Fruit fly (Drosophila melanogaster) whole organism, embryonic: ENCODE results near the gene CG9518.

Experiments
- Awh ChIP-seq: fragments of 200-800 bp; sonication (Bioruptor generic); IDR thresholded peaks from 2 replicates; pipeline ENCODE4, ENCODE4 v1.3.6; 2022; ENCODE audit warnings: missing biosample characterization, missing genetic modification characterization
- CG10979 ChIP-seq: fragments of 200-800 bp; sonication (Bioruptor generic); optimal IDR thresholded peaks from 2 replicates; lab custom pipeline; 2018; ENCODE audit warnings: missing biosample characterization, mild to moderate bottlenecking, missing genetic modification characterization, moderate library complexity
- CG11504 ChIP-seq: fragments of 200-800 bp; sonication (Bioruptor generic); optimal IDR thresholded peaks from 3 replicates; lab custom pipeline; 2019; ENCODE audit warnings: missing biosample characterization, mild to moderate bottlenecking, missing genetic modification characterization, moderate library complexity
- CG14014 ChIP-seq: fragments of 200-800 bp; sonication (Bioruptor generic); IDR thresholded peaks from 2 replicates; pipeline ENCODE4 v1.3.6; 2022; ENCODE audit warnings: missing biosample characterization, missing genetic modification characterization
- CG14441 ChIP-seq: fragments of 200-800 bp; sonication (Bioruptor generic); IDR thresholded peaks from 2 replicates; pipeline ENCODE4 v1.3.6; 2022; ENCODE audit warnings: missing biosample characterization, missing genetic modification characterization
- CG14860 ChIP-seq: fragments of 200-800 bp; sonication (Bioruptor generic); IDR thresholded peaks from 3 replicates; pipeline ENCODE4 v1.3.6; 2022; ENCODE audit warnings: missing biosample characterization, missing genetic modification characterization; ENCODE audit not compliant: partially characterized antibody
- CG17612 ChIP-seq: fragments of 200-800 bp; sonication (Bioruptor generic); IDR thresholded peaks from 2 replicates; pipeline ENCODE4 v1.3.6; 2022; ENCODE audit warnings: missing biosample characterization, missing genetic modification characterization
- CG30020 ChIP-seq: fragments of 200-800 bp; optimal IDR thresholded peaks from 2 replicates; lab custom pipeline; 2019; ENCODE audit warnings: missing biosample characterization, mild to moderate bottlenecking, missing genetic modification characterization, moderate library complexity
- CG3407 ChIP-seq: fragments of 200-800 bp; sonication (Bioruptor generic); optimal IDR thresholded peaks from 2 replicates; lab custom pipeline; 2018; ENCODE audit warnings: missing biosample characterization, mild to moderate bottlenecking, missing genetic modification characterization
- CG34224 ChIP-seq: fragments of 200-800 bp; sonication (Bioruptor generic); IDR thresholded peaks from 3 replicates; pipeline ENCODE4 v1.3.6; 2022; ENCODE audit warnings: missing biosample characterization, missing genetic modification characterization; ENCODE audit not compliant: partially characterized antibody
- CG34376 ChIP-seq: fragments of 200-800 bp; sonication (Bioruptor generic); optimal IDR thresholded peaks from 2 replicates; lab custom pipeline; 2018; ENCODE audit warnings: missing biosample characterization, mild to moderate bottlenecking, missing genetic modification characterization
- CG6683 ChIP-seq: fragments of 200-800 bp; sonication (Bioruptor generic); optimal IDR thresholded peaks from 2 replicates; lab custom pipeline; 2017; ENCODE audit warnings: missing biosample characterization, mild to moderate bottlenecking, missing genetic modification characterization, missing genetic modification reagents
- CG6791 ChIP-seq: fragments of 200-800 bp; sonication (Bioruptor generic); IDR thresholded peaks from 3 replicates; pipeline ENCODE4 v1.3.6; 2022; ENCODE audit warnings: missing biosample characterization, missing genetic modification characterization; ENCODE audit not compliant: partially characterized antibody
- CG7839 ChIP-seq: fragments of 200-800 bp; sonication (Bioruptor generic); optimal IDR thresholded peaks from 3 replicates; lab custom pipeline; 2018; ENCODE audit warnings: missing biosample characterization, mild to moderate bottlenecking, missing genetic modification characterization, moderate library complexity
- CG7928 ChIP-seq: fragments of 200-800 bp; sonication (Bioruptor generic); optimal IDR thresholded peaks from 2 replicates; lab custom pipeline; 2017; ENCODE audit warnings: missing biosample characterization, mild to moderate bottlenecking, missing genetic modification characterization
- CG7963 ChIP-seq: fragments of 200-800 bp; sonication (Bioruptor generic); IDR thresholded peaks from 3 replicates; pipeline ENCODE4 v1.3.6; 2022; ENCODE audit warnings: missing biosample characterization, missing genetic modification characterization; ENCODE audit not compliant: partially characterized antibody
- CG8944 ChIP-seq: fragments of 200-800 bp; sonication (Bioruptor generic); optimal IDR thresholded peaks from 3 replicates; lab custom pipeline; 2016; ENCODE audit warnings: missing biosample characterization, missing genetic modification characterization
- CG9817 ChIP-seq: fragments of 200-800 bp; sonication (Bioruptor generic); optimal IDR thresholded peaks from 2 replicates; lab custom pipeline; 2018; ENCODE audit warnings: missing biosample characterization, mild to moderate bottlenecking, missing genetic modification characterization, moderate library complexity
- CoRest ChIP-seq: fragments of 200-800 bp; sonication (Bioruptor generic); optimal IDR thresholded peaks from 3 replicates; lab custom pipeline; 2018; ENCODE audit warnings: missing biosample characterization, mild to moderate bottlenecking, missing genetic modification characterization, moderate library complexity
- D19A ChIP-seq: fragments of 200-800 bp; optimal IDR thresholded peaks from 3 replicates; lab custom pipeline; 2019; ENCODE audit warnings: missing biosample characterization, mild to moderate bottlenecking, missing genetic modification characterization, moderate library complexity
- Dp ChIP-seq: fragments of 200-800 bp; sonication (Bioruptor generic); optimal IDR thresholded peaks from 2 replicates; lab custom pipeline; 2018; ENCODE audit warnings: missing biosample characterization, mild to moderate bottlenecking, missing genetic modification characterization, moderate library complexity
- Dref ChIP-seq: fragments of 200-800 bp; sonication (Bioruptor generic); IDR thresholded peaks from 2 replicates; pipeline ENCODE4 v1.3.6; 2022; ENCODE audit warnings: missing biosample characterization, missing genetic modification characterization
- E2f2 ChIP-seq: fragments of 200-800 bp; sonication (Bioruptor generic); IDR thresholded peaks from 2 replicates; pipeline ENCODE4 v1.3.6; 2022; ENCODE audit warnings: missing biosample characterization, missing genetic modification characterization
- Elba2 ChIP-seq: fragments of 200-800 bp; sonication (Bioruptor generic); optimal IDR thresholded peaks from 3 replicates; lab custom pipeline; 2016; ENCODE audit warnings: missing biosample characterization, missing genetic modification characterization
- Fer1 ChIP-seq: fragments of 200-800 bp; sonication (Bioruptor generic); optimal IDR thresholded peaks from 2 replicates; lab custom pipeline; 2017; ENCODE audit warnings: missing biosample characterization, mild to moderate bottlenecking, missing genetic modification characterization
- Gsc ChIP-seq: fragments of 200-800 bp; sonication (Bioruptor generic); IDR thresholded peaks from 2 replicates; pipeline ENCODE4 v1.3.6; 2022; ENCODE audit warnings: missing biosample characterization, missing genetic modification characterization
- HLHmδ ChIP-seq: fragments of 200-800 bp; sonication (Bioruptor generic); optimal IDR thresholded peaks from 2 replicates; lab custom pipeline; 2018; ENCODE audit warnings: missing biosample characterization, mild to moderate bottlenecking, missing genetic modification characterization, moderate library complexity
- Hmx ChIP-seq: fragments of 200-800 bp; sonication (Bioruptor generic); optimal IDR thresholded peaks from 2 replicates; lab custom pipeline; 2016; ENCODE audit warnings: missing biosample characterization, missing genetic modification characterization
- Hr3 ChIP-seq: fragments of 200-800 bp; sonication (Bioruptor generic); optimal IDR thresholded peaks from 3 replicates; lab custom pipeline; 2016; ENCODE audit warnings: missing biosample characterization, missing genetic modification characterization
- Hr51 ChIP-seq, 2 experiments: fragments of 200-800 bp; sonication (Bioruptor generic); optimal IDR thresholded peaks; 2 replicates in 1 of 2; 3 replicates in 1 of 2; lab custom pipeline; 2016 to 2018; ENCODE audit warnings: missing biosample characterization in 2 of 2, missing genetic modification characterization in 2 of 2, mild to moderate bottlenecking in 1 of 2, moderate library complexity in 1 of 2
- NC2β ChIP-seq: fragments of 200-800 bp; sonication (Bioruptor generic); optimal IDR thresholded peaks from 2 replicates; lab custom pipeline; 2016; ENCODE audit warnings: missing biosample characterization, missing genetic modification characterization
- NfI ChIP-seq: fragments of 200-800 bp; sonication (Bioruptor generic); optimal IDR thresholded peaks from 3 replicates; lab custom pipeline; 2018; ENCODE audit warnings: missing biosample characterization, mild to moderate bottlenecking, missing genetic modification characterization, moderate library complexity
- Optix ChIP-seq: fragments of 200-800 bp; sonication (Bioruptor generic); IDR thresholded peaks from 3 replicates; pipeline ENCODE4 v1.3.6; 2022; ENCODE audit warnings: missing biosample characterization, missing genetic modification characterization
- Pdp1 ChIP-seq, 2 experiments: fragments of 200-800 bp; sonication (Bioruptor generic); optimal IDR thresholded peaks; 3 replicates each; lab custom pipeline; 2016; ENCODE audit warnings: missing biosample characterization in 2 of 2, missing genetic modification characterization in 2 of 2, mild to moderate bottlenecking in 1 of 2, moderate library complexity in 1 of 2
- ac ChIP-seq: fragments of 200-800 bp; sonication (Bioruptor generic); optimal IDR thresholded peaks from 3 replicates; lab custom pipeline; 2017; ENCODE audit warnings: missing biosample characterization, mild to moderate bottlenecking, missing genetic modification characterization
- ara ChIP-seq: fragments of 200-800 bp; sonication (Bioruptor generic); IDR thresholded peaks from 2 replicates; pipeline ENCODE4 v1.3.6; 2022; ENCODE audit warnings: missing biosample characterization, missing genetic modification characterization
- ase ChIP-seq: fragments of 200-800 bp; sonication (Bioruptor generic); IDR thresholded peaks from 3 replicates; pipeline ENCODE4 v1.3.6; 2022; ENCODE audit warnings: missing biosample characterization, missing genetic modification characterization
- btn ChIP-seq: fragments of 200-800 bp; sonication (Bioruptor generic); optimal IDR thresholded peaks from 2 replicates; lab custom pipeline; 2016; ENCODE audit warnings: missing biosample characterization, missing genetic modification characterization
- disco-r ChIP-seq: fragments of 200-800 bp; sonication (Bioruptor generic); optimal IDR thresholded peaks from 2 replicates; lab custom pipeline; 2016; ENCODE audit warnings: missing biosample characterization, missing genetic modification characterization
- ems ChIP-seq: fragments of 200-800 bp; sonication (Bioruptor generic); optimal IDR thresholded peaks from 3 replicates; lab custom pipeline; 2016; ENCODE audit warnings: missing biosample characterization, missing genetic modification characterization
- ftz-f1 ChIP-seq: fragments of 200-800 bp; sonication (Bioruptor generic); optimal IDR thresholded peaks from 2 replicates; lab custom pipeline; 2016; ENCODE audit warnings: missing biosample characterization, missing genetic modification characterization
- ken ChIP-seq: fragments of 200-800 bp; sonication (Bioruptor generic); IDR thresholded peaks from 3 replicates; pipeline ENCODE4 v1.3.6; 2022; ENCODE audit warnings: missing biosample characterization, missing genetic modification characterization
- luna ChIP-seq: fragments of 200-800 bp; sonication (Bioruptor generic); optimal IDR thresholded peaks from 2 replicates; lab custom pipeline; 2016; ENCODE audit warnings: missing biosample characterization, missing genetic modification characterization
- nerfin-2 ChIP-seq: fragments of 200-800 bp; sonication (Bioruptor generic); IDR thresholded peaks from 2 replicates; pipeline ENCODE4 v1.3.6; 2022; ENCODE audit warnings: missing biosample characterization, missing genetic modification characterization; ENCODE audit not compliant: partially characterized antibody
- ssp ChIP-seq: fragments of 200-800 bp; sonication (Bioruptor generic); IDR thresholded peaks from 2 replicates; pipeline ENCODE4 v1.3.6; 2022; ENCODE audit warnings: missing biosample characterization, missing genetic modification characterization
- tup ChIP-seq: fragments of 200-800 bp; sonication (Bioruptor generic); optimal IDR thresholded peaks from 2 replicates; lab custom pipeline; 2016; ENCODE audit warnings: missing biosample characterization, mild to moderate bottlenecking, missing genetic modification characterization, moderate library complexity
- unc-4 ChIP-seq: fragments of 200-800 bp; sonication (Bioruptor generic); IDR thresholded peaks from 2 replicates; pipeline ENCODE4 v1.3.6; 2022; ENCODE audit warnings: missing biosample characterization, missing genetic modification characterization; ENCODE audit not compliant: partially characterized antibody
- zf30C ChIP-seq: fragments of 200-800 bp; sonication (Bioruptor generic); optimal IDR thresholded peaks from 3 replicates; lab custom pipeline; 2018; ENCODE audit warnings: missing biosample characterization, mild to moderate bottlenecking, missing genetic modification characterization
- zfh1 ChIP-seq: fragments of 200-800 bp; sonication (Bioruptor generic); IDR thresholded peaks from 3 replicates; pipeline ENCODE4 v1.3.6; 2022; ENCODE audit warnings: missing biosample characterization, missing genetic modification characterization

CG9518 gene

dm6 chrX:14839047-14839446 is 31.9 kb downstream of the CG9518 start, which contains the start of the genes CG32590 and Flo2 (continued):
- peak; percentile 86 for TF ChIP-seq CG7928 (GFP tag; lab: Kevin White, UChicago)
- peak; percentile 98 for TF ChIP-seq unc-4 (GFP tag; lab: Robert Waterston, UW)
- TF ChIP-seq ems = peak; percentile 72
- no peak for TF ChIP-seq btn (GFP tag; lab: Kevin White, UChicago)
- TF ChIP-seq ase = peak; percentile 79
- peak; percentile 0 for TF ChIP-seq Elba2 (GFP tag; lab: Kevin White, UChicago)
- TF ChIP-seq CG34376 (GFP tag; lab: Kevin White, UChicago) = peak; percentile 13
- TF ChIP-seq CG7839 (tag; lab: Kevin White, UChicago) = peak; percentile 61
- TF ChIP-seq Gsc (GFP tag; lab: Robert Waterston, UW) = peak; percentile 25; the same call in 1 of the 2 replicates
- TF ChIP-seq ac (GFP tag; lab: Kevin White, UChicago) = no peak
- TF ChIP-seq tup (GFP tag; lab: Kevin White, UChicago) = peak; percentile 55
- TF ChIP-seq CG14014 = peak; percentile 67
- TF ChIP-seq Pdp1 (GFP tag; optimal IDR thresholded peaks at IDR 0.05; lab: Kevin White, UChicago) = peak; percentile 77
- no peak for TF ChIP-seq HLHmδ (GFP tag; lab: Kevin White, UChicago)
- TF ChIP-seq, all 482 proteins: peak for 361

- no peak for TF ChIP-seq ssp
- TF ChIP-seq E2f2 (GFP tag; lab: Robert Waterston, UW) = 0 out of 2 replicates have a peak, but pooled peaks have one; percentile 11
- TF ChIP-seq CG14441 (GFP tag; lab: Robert Waterston, UW) = no peak
- TF ChIP-seq CG7963 (GFP tag; lab: Robert Waterston, UW) = peak; percentile 48; the same call in 1 of the 3 replicates
- TF ChIP-seq CG8944 (GFP tag; lab: Kevin White, UChicago) = no peak
- TF ChIP-seq HLHmδ (GFP tag; lab: Kevin White, UChicago) = no peak
- TF ChIP-seq ftz-f1 (GFP tag; lab: Kevin White, UChicago) = no peak
- peak; percentile 73 for TF ChIP-seq CG34224 (GFP tag; lab: Robert Waterston, UW)
- TF ChIP-seq Dref (GFP tag; lab: Robert Waterston, UW) = peak; percentile 70
- TF ChIP-seq zf30C (GFP tag; lab: Kevin White, UChicago) = no peak
- TF ChIP-seq NfI (GFP tag; lab: Kevin White, UChicago) = no peak
- no peak for TF ChIP-seq Hr51 (GFP tag; optimal IDR thresholded peaks at IDR 0.05; lab: Kevin White, UChicago)
- no peak for TF ChIP-seq CG10979 (tag; lab: Kevin White, UChicago)
- no peak for TF ChIP-seq Awh (GFP tag; lab: Robert Waterston, UW)
- TF ChIP-seq Hmx (GFP tag; lab: Kevin White, UChicago) = no peak
- TF ChIP-seq CG3407 (GFP tag; lab: Kevin White, UChicago) = no peak
- no peak for TF ChIP-seq CG6683
- TF ChIP-seq Optix (GFP tag; lab: Robert Waterston, UW) = no peak
- TF ChIP-seq zfh1 (GFP tag; lab: Robert Waterston, UW) = no peak
- TF ChIP-seq Dp (GFP tag; lab: Kevin White, UChicago) = no peak
- peak; percentile 46; the same call in 1 of the 3 replicates for TF ChIP-seq CG14860 (GFP tag; lab: Robert Waterston, UW)
- TF ChIP-seq luna (GFP tag; lab: Kevin White, UChicago) = no peak
- no peak for TF ChIP-seq CG9817 (tag; lab: Kevin White, UChicago)
- no peak for TF ChIP-seq NC2β (GFP tag; lab: Kevin White, UChicago)
- TF ChIP-seq disco-r (GFP tag; lab: Kevin White, UChicago) = no peak
- no peak for TF ChIP-seq CoRest (tag; lab: Kevin White, UChicago)
- TF ChIP-seq ara (GFP tag; lab: Robert Waterston, UW) = no peak
- peak; percentile 55; the same call in 1 of the 2 replicates for TF ChIP-seq nerfin-2 (GFP tag; lab: Robert Waterston, UW)
- TF ChIP-seq CG30020 (tag; lab: Kevin White, UChicago) = no peak
- TF ChIP-seq D19A (tag; lab: Kevin White, UChicago) = no peak
- TF ChIP-seq CG17612 (GFP tag; lab: Robert Waterston, UW) = no peak
- TF ChIP-seq CG11504 (tag; lab: Kevin White, UChicago) = no peak
- no peak for TF ChIP-seq ken (GFP tag; lab: Robert Waterston, UW)
- TF ChIP-seq CG6791 (GFP tag; lab: Robert Waterston, UW) = peak; percentile 60; the same call in 2 of the 3 replicates
- TF ChIP-seq Hr3 = no peak
- no peak for TF ChIP-seq Fer1 (GFP tag; lab: Kevin White, UChicago)
These were observed 33.0 kb downstream of the CG9518 start, which contains the start of gene Grx5 for dm6 chrX:14837983-14838382. Grx5 (minus strand) TSS chrX:14838198.
